Fruit fly (Drosophila melanogaster): ENCODE results near the gene up.
A peak's percentile ranks its signal among the peaks of the same experiment; 100 is the strongest.

up gene

dm6 chrX:13639998-13640691 is 37.8 kb upstream of the up start (continued):
- TF ChIP-seq ato (GFP tag; IDR thresholded peaks at IDR 0.05; ENCODE audit: partially characterized antibody) (peak; percentile 60; the same call in 1 of the 2 replicates), H2.0 (GFP tag; IDR thresholded peaks at IDR 0.05) (peak; percentile 98), CG10565 (GFP tag; optimal IDR thresholded peaks at IDR 0.05) (peak; percentile 96), B-H1 (GFP tag; IDR thresholded peaks at IDR 0.05) (peak; percentile 99), lov (optimal IDR thresholded peaks at IDR 0.05) (no peak), lov (GFP tag; IDR thresholded peaks at IDR 0.05) (peak; percentile 99), CG10462 (GFP tag; optimal IDR thresholded peaks at IDR 0.05) (peak; percentile 98), sim (GFP tag; IDR thresholded peaks at IDR 0.05) (peak; percentile 98), CG14710 (tag; optimal IDR thresholded peaks at IDR 0.05) (peak; percentile 96), CG7556 (GFP tag; optimal IDR thresholded peaks at IDR 0.05) (peak; percentile 98), CG10654 (GFP tag; optimal IDR thresholded peaks at IDR 0.05) (peak; percentile 99), nau (GFP tag; optimal IDR thresholded peaks at IDR 0.05) (peak; percentile 99), tna (GFP tag; IDR thresholded peaks at IDR 0.05; ENCODE audit: partially characterized antibody) (peak; percentile 81), CG11696 (GFP tag; IDR thresholded peaks at IDR 0.05) (peak; percentile 96), fd3F (GFP tag; optimal IDR thresholded peaks at IDR 0.05) (peak; percentile 98), H15 (GFP tag; IDR thresholded peaks at IDR 0.05) (peak; percentile 99), CG9727 (GFP tag; optimal IDR thresholded peaks at IDR 0.05) (peak; percentile 97), en (GFP tag; optimal IDR thresholded peaks at IDR 0.05) (peak; percentile 98), CG17568 (GFP tag; optimal IDR thresholded peaks at IDR 0.05) (peak; percentile 98), luna (GFP tag; optimal IDR thresholded peaks at IDR 0.05) (peak; percentile 96), CG6689 (GFP tag; IDR thresholded peaks at IDR 0.05) (peak; percentile 99), CG33557 (GFP tag; optimal IDR thresholded peaks at IDR 0.05) (peak; percentile 86), CG15073 (GFP tag; optimal IDR thresholded peaks at IDR 0.05) (peak; percentile 87), CG15696 (tag; optimal IDR thresholded peaks at IDR 0.05) (peak; percentile 91), Bgb (GFP tag; IDR thresholded peaks at IDR 0.05; ENCODE audit: partially characterized antibody) (peak; percentile 66), NfI (GFP tag; optimal IDR thresholded peaks at IDR 0.05) (peak; percentile 99), mld (GFP tag; IDR thresholded peaks at IDR 0.05; ENCODE audit: partially characterized antibody) (peak; percentile 73; the same call in 2 of the 3 replicates), slou (GFP tag; optimal IDR thresholded peaks at IDR 0.05) (peak; percentile 96), Dad (GFP tag; optimal IDR thresholded peaks at IDR 0.05) (peak; percentile 98), zen2 (GFP tag; IDR thresholded peaks at IDR 0.05; ENCODE audit: partially characterized antibody) (no peak), Nf-YC (tag; optimal IDR thresholded peaks at IDR 0.05) (peak; percentile 97), CG9932 (GFP tag; IDR thresholded peaks at IDR 0.05) (peak; percentile 99), HLH54F (GFP tag; optimal IDR thresholded peaks at IDR 0.05) (peak; percentile 98), tx (GFP tag; optimal IDR thresholded peaks at IDR 0.05) (peak; percentile 98), sug (tag; optimal IDR thresholded peaks at IDR 0.05) (peak; percentile 95), corto (GFP tag; optimal IDR thresholded peaks at IDR 0.05) (peak; percentile 70), Fer3 (tag; optimal IDR thresholded peaks at IDR 0.05) (peak; percentile 99), Max (GFP tag; optimal IDR thresholded peaks at IDR 0.05) (peak; percentile 98), E2f2 (GFP tag; IDR thresholded peaks at IDR 0.05) (peak; percentile 88), CG1529 (GFP tag; optimal IDR thresholded peaks at IDR 0.05) (peak; percentile 98), GATAe (GFP tag; conservative IDR thresholded peaks at IDR 0.05) (peak; percentile 95), kni (GFP tag; optimal IDR thresholded peaks at IDR 0.05) (peak; percentile 98), HLHmδ (GFP tag; optimal IDR thresholded peaks at IDR 0.05) (no peak), bowl (GFP tag; IDR thresholded peaks at IDR 0.05) (peak; percentile 99), eyg (GFP tag; optimal IDR thresholded peaks at IDR 0.05) (peak; percentile 98), gsb (GFP tag; IDR thresholded peaks at IDR 0.05) (peak; percentile 98), wor (GFP tag; IDR thresholded peaks at IDR 0.05) (peak; percentile 98), CG6654 (GFP tag; optimal IDR thresholded peaks at IDR 0.05) (peak; percentile 92), nmo (GFP tag; optimal IDR thresholded peaks at IDR 0.05) (peak; percentile 99)
